Worm (Caenorhabditis elegans) whole organism, young adult: Measurements from ENCODE around the gene srg-50.

Experiments
- B0035.1 ChIP-seq: sonication (generic microtip); optimal IDR thresholded peaks from 2 replicates; lab custom pipeline; 2016; ENCODE audit warnings: missing genetic modification characterization, mild to moderate bottlenecking, missing compliant biosample characterization, missing genotype, missing genetic modification reagents
- C06A6.2 ChIP-seq: fragments of 200-800 bp; sonication (Bioruptor generic); conservative IDR thresholded peaks from 2 replicates; pipeline ENCODE4 v1.3.6; 2022; ENCODE audit warnings: missing genetic modification characterization, missing compliant biosample characterization
- F52B5.7 ChIP-seq: sonication (generic microtip); optimal IDR thresholded peaks from 2 replicates; lab custom pipeline; 2016; ENCODE audit warnings: mild to moderate bottlenecking, missing genetic modification characterization, missing compliant biosample characterization
- F57C9.4 ChIP-seq: sonication (generic microtip); optimal IDR thresholded peaks from 2 replicates; lab custom pipeline; 2017; ENCODE audit warnings: mild to moderate bottlenecking, missing genetic modification characterization, missing compliant biosample characterization
- Y79H2A.3 ChIP-seq: fragments of 200-800 bp; sonication (Bioruptor generic); conservative IDR thresholded peaks from 2 replicates; pipeline ENCODE4 v1.3.6; 2022; ENCODE audit warnings: missing genetic modification reagents, missing genetic modification characterization, missing compliant biosample characterization
- Y95B8A.8 ChIP-seq: fragments of 200-800 bp; sonication (Bioruptor generic); IDR thresholded peaks from 2 replicates; pipeline ENCODE4 v1.3.6; 2022; ENCODE audit warnings: missing genetic modification reagents, missing genetic modification characterization, missing compliant biosample characterization
- ZK185.1 ChIP-seq: sonication (generic microtip); optimal IDR thresholded peaks from 2 replicates; lab custom pipeline; 2016; ENCODE audit warnings: mild to moderate bottlenecking, missing genetic modification characterization, missing compliant biosample characterization; ENCODE audit not compliant: poor library complexity, severe bottlenecking
- akir-1 ChIP-seq: fragments of 200-800 bp; sonication (Bioruptor generic); optimal IDR thresholded peaks from 2 replicates; lab custom pipeline; 2018; ENCODE audit warnings: mild to moderate bottlenecking, missing genetic modification characterization, moderate library complexity, missing compliant biosample characterization
- ama-1 ChIP-seq, 3 experiments: fragments of 150-350 bp in 1 of 3; sonication (generic microtip) in 2 of 3; optimal IDR thresholded peaks; 2 replicates each; lab custom pipeline; 2014 to 2018; ENCODE audit warnings: missing biosample characterization in 2 of 3, missing genetic modification characterization in 2 of 3, missing genetic modification reagents in 2 of 3
- atf-7 ChIP-seq: sonication (generic microtip); optimal IDR thresholded peaks from 2 replicates; lab custom pipeline; 2017; ENCODE audit warnings: mild to moderate bottlenecking, missing genetic modification characterization, missing compliant biosample characterization
- attf-5 ChIP-seq: fragments of 200-800 bp; sonication (Bioruptor generic); optimal IDR thresholded peaks from 2 replicates; lab custom pipeline; 2018; ENCODE audit warnings: mild to moderate bottlenecking, missing genetic modification characterization, missing compliant biosample characterization
- bed-2 ChIP-seq: fragments of 200-800 bp; sonication (Bioruptor generic); IDR thresholded peaks from 2 replicates; pipeline ENCODE4 v1.3.6; 2022; ENCODE audit warnings: missing genetic modification reagents, missing genetic modification characterization, missing compliant biosample characterization
- cebp-2 ChIP-seq: fragments of 200-800 bp; sonication (Bioruptor generic); IDR thresholded peaks from 2 replicates; pipeline ENCODE4 v1.3.6; 2022; ENCODE audit warnings: missing genetic modification characterization, missing compliant biosample characterization
- ceh-40 ChIP-seq: fragments of 200-800 bp; sonication (Bioruptor generic); IDR thresholded peaks from 2 replicates; pipeline ENCODE4 v1.3.6; 2022; ENCODE audit warnings: missing genetic modification characterization, missing compliant biosample characterization
- ceh-58 ChIP-seq: fragments of 200-800 bp; sonication (Bioruptor generic); IDR thresholded peaks from 2 replicates; pipeline ENCODE4 v1.3.6; 2022; ENCODE audit warnings: missing genetic modification characterization, missing compliant biosample characterization
- dox-1 ChIP-seq: fragments of 200-800 bp; sonication (Bioruptor generic); IDR thresholded peaks from 2 replicates; pipeline ENCODE4 v1.3.6; 2022; ENCODE audit warnings: missing genetic modification reagents, missing genetic modification characterization, missing compliant biosample characterization
- egrh-3 ChIP-seq: fragments of 200-800 bp; sonication (Bioruptor generic); IDR thresholded peaks from 2 replicates; pipeline ENCODE4 v1.3.6; 2022; ENCODE audit warnings: missing genetic modification reagents, missing genetic modification characterization, missing compliant biosample characterization
- ets-4 ChIP-seq: fragments of 200-800 bp; sonication (Bioruptor generic); optimal IDR thresholded peaks from 2 replicates; lab custom pipeline; 2018; ENCODE audit warnings: mild to moderate bottlenecking, missing genetic modification characterization, missing compliant biosample characterization
- hlh-26 ChIP-seq: fragments of 200-800 bp; sonication (Bioruptor generic); conservative IDR thresholded peaks from 2 replicates; pipeline ENCODE4 v1.3.6; 2022; ENCODE audit warnings: missing genetic modification reagents, missing genetic modification characterization, missing compliant biosample characterization
- hmg-1.2 ChIP-seq: fragments of 200-800 bp; sonication (Bioruptor generic); IDR thresholded peaks from 2 replicates; pipeline ENCODE4 v1.3.6; 2022; ENCODE audit warnings: missing genetic modification reagents, missing genetic modification characterization, missing compliant biosample characterization
- lin-35 ChIP-seq, 3 experiments: fragments of 150-350 bp in 2 of 3; sonication (generic microtip) in 1 of 3; optimal IDR thresholded peaks; 2 replicates each; lab custom pipeline; 2014 to 2018; ENCODE audit warnings: missing biosample characterization in 3 of 3, missing genetic modification characterization in 3 of 3, missing genetic modification reagents in 3 of 3
- lin-40 ChIP-seq: sonication (generic microtip); optimal IDR thresholded peaks from 2 replicates; lab custom pipeline; 2016; ENCODE audit warnings: missing genetic modification characterization, mild to moderate bottlenecking, missing compliant biosample characterization, missing genotype, missing genetic modification reagents
- lir-1 ChIP-seq: fragments of 200-800 bp; sonication (Bioruptor generic); conservative IDR thresholded peaks from 2 replicates; pipeline ENCODE4 v1.3.6; 2022; ENCODE audit warnings: missing genetic modification reagents, missing genetic modification characterization, missing compliant biosample characterization
- madf-3 ChIP-seq: fragments of 200-800 bp; sonication (Bioruptor generic); IDR thresholded peaks from 2 replicates; pipeline ENCODE4 v1.3.6; 2022; ENCODE audit warnings: missing genetic modification reagents, missing genetic modification characterization, missing compliant biosample characterization
- mes-4 ChIP-seq: sonication (generic microtip); optimal IDR thresholded peaks from 2 replicates; lab custom pipeline; 2016; ENCODE audit warnings: missing genotype, missing genetic modification characterization, missing compliant biosample characterization
- nfyb-1 ChIP-seq: fragments of 200-800 bp; sonication (Bioruptor generic); IDR thresholded peaks from 2 replicates; pipeline ENCODE4 v1.3.6; 2022; ENCODE audit warnings: missing genetic modification reagents, missing genetic modification characterization, missing compliant biosample characterization
- nhr-90 ChIP-seq: sonication (generic microtip); optimal IDR thresholded peaks from 2 replicates; lab custom pipeline; 2016; ENCODE audit warnings: missing genotype, mild to moderate bottlenecking, missing genetic modification characterization, missing compliant biosample characterization
- repo-1 ChIP-seq: sonication (generic microtip); optimal IDR thresholded peaks from 2 replicates; lab custom pipeline; 2017; ENCODE audit warnings: mild to moderate bottlenecking, missing genetic modification characterization, missing compliant biosample characterization
- sea-2 ChIP-seq: fragments of 200-800 bp; sonication (Bioruptor generic); IDR thresholded peaks from 2 replicates; pipeline ENCODE4 v1.3.6; 2022; ENCODE audit warnings: missing genetic modification characterization, missing compliant biosample characterization
- snpc-1.3 ChIP-seq: sonication (generic microtip); optimal IDR thresholded peaks from 2 replicates; lab custom pipeline; 2017; ENCODE audit warnings: missing genetic modification characterization, mild to moderate bottlenecking, missing compliant biosample characterization, antibody characterized with exemption, moderate library complexity, missing genotype, missing genetic modification reagents; ENCODE audit not compliant: insufficient read depth
- somi-1 ChIP-seq: fragments of 200-800 bp; sonication (Bioruptor generic); optimal IDR thresholded peaks from 2 replicates; lab custom pipeline; 2018; ENCODE audit warnings: mild to moderate bottlenecking, missing genetic modification characterization, missing compliant biosample characterization
- sptf-2 ChIP-seq: fragments of 200-800 bp; sonication (Bioruptor generic); optimal IDR thresholded peaks from 2 replicates; lab custom pipeline; 2018; ENCODE audit warnings: mild to moderate bottlenecking, missing genetic modification characterization, missing compliant biosample characterization
- tbx-9 ChIP-seq: sonication (generic microtip); optimal IDR thresholded peaks from 2 replicates; lab custom pipeline; 2016; ENCODE audit warnings: borderline replicate concordance, missing genetic modification characterization, inconsistent platforms, missing compliant biosample characterization
- tlf-1 ChIP-seq: fragments of 200-800 bp; sonication (Bioruptor generic); optimal IDR thresholded peaks from 2 replicates; lab custom pipeline; 2018; ENCODE audit warnings: mild to moderate bottlenecking, missing genetic modification characterization, missing compliant biosample characterization
- unc-62 ChIP-seq: fragments of 150-350 bp; optimal IDR thresholded peaks from 2 replicates; lab custom pipeline; 2014; ENCODE audit warnings: missing biosample characterization, missing genetic modification reagents, missing genetic modification characterization
- zim-3 ChIP-seq: sonication (generic microtip); optimal IDR thresholded peaks from 2 replicates; lab custom pipeline; 2017; ENCODE audit warnings: mild to moderate bottlenecking, missing genetic modification characterization, moderate library complexity, missing compliant biosample characterization
- ztf-18 ChIP-seq: sonication (generic microtip); optimal IDR thresholded peaks from 2 replicates; lab custom pipeline; 2016; ENCODE audit warnings: missing genotype, mild to moderate bottlenecking, missing genetic modification characterization, missing compliant biosample characterization
- ztf-22 ChIP-seq: fragments of 200-800 bp; sonication (Bioruptor generic); optimal IDR thresholded peaks from 2 replicates; lab custom pipeline; 2018; ENCODE audit warnings: mild to moderate bottlenecking, missing genetic modification characterization, moderate library complexity, missing compliant biosample characterization
- ztf-26 ChIP-seq: sonication (generic microtip); optimal IDR thresholded peaks from 2 replicates; lab custom pipeline; 2017; ENCODE audit warnings: missing genetic modification characterization, missing compliant biosample characterization
- ztf-3 ChIP-seq: fragments of 200-800 bp; sonication (Bioruptor generic); optimal IDR thresholded peaks from 2 replicates; lab custom pipeline; 2018; ENCODE audit warnings: mild to moderate bottlenecking, missing genetic modification characterization, missing compliant biosample characterization

The srg-50 gene

ce11 chrIV:7062697-7063096, 12.3 kb downstream of the srg-50 start:
- TF ChIP-seq ama-1 (optimal IDR thresholded peaks at IDR 0.05; lab: Kevin White, UChicago) (no peak), ama-1 (GFP tag; optimal IDR thresholded peaks at IDR 0.05; lab: Kevin White, UChicago) (no peak)
- TF ChIP-seq, all 124 proteins: peak for 0

- no peak for TF ChIP-seq tbx-9 (tag; lab: Kevin White, UChicago)
- TF ChIP-seq egrh-3: no peak
- TF ChIP-seq cebp-2 (GFP tag; lab: Robert Waterston, UW): no peak
- no peak for TF ChIP-seq repo-1
- TF ChIP-seq hlh-26: no peak
- no peak for TF ChIP-seq ztf-22 (GFP tag; lab: Kevin White, UChicago)
- no peak for TF ChIP-seq akir-1 (GFP tag; lab: Kevin White, UChicago)
Measured at ce11 chrIV:7057677-7058076, 17.3 kb downstream of the srg-50 start, which contains the start of gene srx-50. Gene srx-50, plus strand, starts transcription at chrIV:7057977.

- no peak for TF ChIP-seq sptf-2 (GFP tag; lab: Kevin White, UChicago)
- TF ChIP-seq Y79H2A.3 (GFP tag; lab: Robert Waterston, UW): no peak
- TF ChIP-seq ztf-3 (GFP tag; lab: Kevin White, UChicago): no peak
- TF ChIP-seq ZK185.1 (tag; lab: Kevin White, UChicago): peak; percentile 15
- TF ChIP-seq nfyb-1 (GFP tag; lab: Robert Waterston, UW): 0 out of 2 replicates have a peak, but pooled peaks have one; percentile 7
- no peak for TF ChIP-seq B0035.1 (tag; lab: Kevin White, UChicago)
- TF ChIP-seq bed-2 (GFP tag; lab: Robert Waterston, UW): no peak
- TF ChIP-seq madf-3 (GFP tag; lab: Robert Waterston, UW): 0 out of 2 replicates have a peak, but pooled peaks have one; percentile 52
- no peak for TF ChIP-seq ztf-26 (tag; lab: Kevin White, UChicago)
Measured at ce11 chrIV:7052135-7052534, 22.8 kb downstream of the srg-50 start.

- TF ChIP-seq ets-4 (GFP tag; lab: Kevin White, UChicago): no peak
- no peak for TF ChIP-seq atf-7 (tag; lab: Kevin White, UChicago)
- peak; percentile 63 for TF ChIP-seq ama-1 (optimal IDR thresholded peaks at IDR 0.05; lab: Kevin White, UChicago)
- no peak for TF ChIP-seq ama-1 (GFP tag; optimal IDR thresholded peaks at IDR 0.05; lab: Kevin White, UChicago)
- peak; percentile 26 for TF ChIP-seq zim-3 (tag; lab: Kevin White, UChicago)
- peak; percentile 27 for TF ChIP-seq F57C9.4 (tag; lab: Kevin White, UChicago)
Measured at ce11 chrIV:7051515-7051914, 23.4 kb downstream of the srg-50 start.

- TF ChIP-seq C06A6.2 (GFP tag; lab: Robert Waterston, UW) (peak; percentile 62), lin-35 (GFP tag; optimal IDR thresholded peaks at IDR 0.05; lab: Kevin White, UChicago) (peak in 1 of 3 experiments; percentile 27), ama-1 (optimal IDR thresholded peaks at IDR 0.05; lab: Kevin White, UChicago) (peak; percentile 36), ama-1 (GFP tag; optimal IDR thresholded peaks at IDR 0.05; lab: Kevin White, UChicago) (no peak), ceh-40 (GFP tag; lab: Robert Waterston, UW) (no peak), hmg-1.2 (GFP tag; lab: Robert Waterston, UW) (peak; percentile 70), atf-7 (tag; lab: Kevin White, UChicago) (peak; percentile 80), attf-5 (GFP tag; lab: Kevin White, UChicago) (peak; percentile 56), somi-1 (GFP tag; lab: Kevin White, UChicago) (peak; percentile 63), Y95B8A.8 (GFP tag; lab: Robert Waterston, UW) (peak; percentile 51; the same call in 1 of the 2 replicates), mes-4 (tag; lab: Kevin White, UChicago) (no peak), ztf-18 (tag; lab: Kevin White, UChicago) (peak; percentile 9), unc-62 (peak; percentile 36), lir-1 (GFP tag; lab: Robert Waterston, UW) (no peak), nhr-90 (peak; percentile 39), tlf-1 (peak; percentile 10), sea-2 (GFP tag; lab: Robert Waterston, UW) (no peak), ceh-58 (GFP tag; lab: Robert Waterston, UW) (no peak), ZK185.1 (tag; lab: Kevin White, UChicago) (peak; percentile 10), dox-1 (GFP tag; lab: Robert Waterston, UW) (0 out of 2 replicates have a peak, but pooled peaks have one; percentile 27), snpc-1.3 (tag; lab: Kevin White, UChicago) (no peak), F52B5.7 (no peak), lin-40 (tag; lab: Kevin White, UChicago) (peak; percentile 59)
Measured at ce11 chrIV:7049672-7050206, 25.2 kb downstream of the srg-50 start, which contains the start of gene nhr-105. Gene nhr-105, plus strand, starts transcription at chrIV:7050156.
